Fruit fly (Drosophila melanogaster): ENCODE data around the gene Mettl3.

Gene Mettl3

dm6 chr3R:24058041-24058440, 26.1 kb downstream of the Mettl3 start, which contains the start of gene SMC1 (continued):
- TF ChIP-seq Aef1 (GFP tag; IDR thresholded peaks at IDR 0.05) (no peak), CG7745 (tag; optimal IDR thresholded peaks at IDR 0.05) (no peak), Antp (GFP tag; optimal IDR thresholded peaks at IDR 0.05) (peak; percentile 47), Stat92E (GFP tag; optimal IDR thresholded peaks at IDR 0.05) (peak in 1 of 3 experiments; percentile 60), dysf (GFP tag; IDR thresholded peaks at IDR 0.05) (peak; percentile 38; the same call in 2 of the 3 replicates), zf30C (GFP tag; optimal IDR thresholded peaks at IDR 0.05) (no peak), Chrac-16 (GFP tag; optimal IDR thresholded peaks at IDR 0.05) (no peak), nom (GFP tag; optimal IDR thresholded peaks at IDR 0.05) (peak; percentile 6), Bteb2 (GFP tag; optimal IDR thresholded peaks at IDR 0.05) (peak; percentile 29), CG8944 (GFP tag; optimal IDR thresholded peaks at IDR 0.05) (no peak), dmrt11E (tag; optimal IDR thresholded peaks at IDR 0.05) (no peak), CG12391 (tag; optimal IDR thresholded peaks at IDR 0.05) (peak; percentile 62), CG42726 (GFP tag; IDR thresholded peaks at IDR 0.05; ENCODE audit: partially characterized antibody) (peak; percentile 99), gfzf (GFP tag; optimal IDR thresholded peaks at IDR 0.05) (peak; percentile 82), CG6654 (GFP tag; optimal IDR thresholded peaks at IDR 0.05) (no peak), CG14050 (GFP tag; IDR thresholded peaks at IDR 0.05) (no peak), Fer3 (tag; optimal IDR thresholded peaks at IDR 0.05) (peak; percentile 28), CG31441 (GFP tag; IDR thresholded peaks at IDR 0.05) (no peak), tap (tag; optimal IDR thresholded peaks at IDR 0.05) (no peak), CG3726 (GFP tag; IDR thresholded peaks at IDR 0.05) (no peak), CG4282 (GFP tag; optimal IDR thresholded peaks at IDR 0.05) (no peak), sima (GFP tag; optimal IDR thresholded peaks at IDR 0.05) (peak; percentile 6), sc (optimal IDR thresholded peaks at IDR 0.05) (no peak), sc (GFP tag; optimal IDR thresholded peaks at IDR 0.05) (no peak), CG7786 (GFP tag; optimal IDR thresholded peaks at IDR 0.05) (peak; percentile 3), Atf3 (GFP tag; optimal IDR thresholded peaks at IDR 0.05) (no peak), sna (GFP tag; IDR thresholded peaks at IDR 0.05; ENCODE audit: partially characterized antibody) (peak; percentile 99), esg (GFP tag; conservative IDR thresholded peaks at IDR 0.05) (no peak), CG5180 (GFP tag; optimal IDR thresholded peaks at IDR 0.05) (no peak), Sox102F (GFP tag; optimal IDR thresholded peaks at IDR 0.05) (no peak), CG9609 (GFP tag; optimal IDR thresholded peaks at IDR 0.05) (no peak), CG14860 (GFP tag; IDR thresholded peaks at IDR 0.05; ENCODE audit: partially characterized antibody) (peak; percentile 99), Pdp1 (GFP tag; optimal IDR thresholded peaks at IDR 0.05) (peak in 1 of 2 experiments; percentile 23), HmgD (GFP tag; optimal IDR thresholded peaks at IDR 0.05) (peak; percentile 76), Sry-β (GFP tag; optimal IDR thresholded peaks at IDR 0.05) (peak; percentile 21), Nf-YB (GFP tag; optimal IDR thresholded peaks at IDR 0.05) (no peak), Hr51 (GFP tag; optimal IDR thresholded peaks at IDR 0.05) (no peak), CG2712 (tag; optimal IDR thresholded peaks at IDR 0.05) (peak; percentile 65), ind (GFP tag; optimal IDR thresholded peaks at IDR 0.05) (no peak), mam (GFP tag; optimal IDR thresholded peaks at IDR 0.05) (peak; percentile 68), CG6765 (GFP tag; optimal IDR thresholded peaks at IDR 0.05) (peak; percentile 20), CG4730 (GFP tag; IDR thresholded peaks at IDR 0.05) (no peak), CG10959 (GFP tag; IDR thresholded peaks at IDR 0.05) (no peak), CG34224 (GFP tag; IDR thresholded peaks at IDR 0.05; ENCODE audit: partially characterized antibody) (peak; percentile 100), cas (GFP tag; IDR thresholded peaks at IDR 0.05) (0 out of 2 replicates have a peak, but pooled peaks have one; percentile 39), Atf-2 (GFP tag; optimal IDR thresholded peaks at IDR 0.05) (no peak), croc (GFP tag; conservative IDR thresholded peaks at IDR 0.05) (no peak), CG4404 (GFP tag; IDR thresholded peaks at IDR 0.05) (no peak), ash1 (GFP tag; optimal IDR thresholded peaks at IDR 0.05) (no peak), CG3407 (GFP tag; optimal IDR thresholded peaks at IDR 0.05) (no peak)

Data from whole organism, embryonic.